Worm (Caenorhabditis elegans) whole organism, young adult: ENCODE results near the gene cyn-17.

ENCODE experiments used
- B0261.1 ChIP-seq: sonication (generic microtip); optimal IDR thresholded peaks from 2 replicates; lab custom pipeline; 2016; ENCODE audit warnings: mild to moderate bottlenecking, missing genetic modification characterization, moderate library complexity, missing compliant biosample characterization
- ceh-100 ChIP-seq: fragments of 200-800 bp; sonication (Bioruptor generic); IDR thresholded peaks from 2 replicates; pipeline ENCODE4 v1.3.6; 2022; ENCODE audit warnings: missing genetic modification reagents, missing genetic modification characterization, missing compliant biosample characterization
- ets-4 ChIP-seq: fragments of 200-800 bp; sonication (Bioruptor generic); optimal IDR thresholded peaks from 2 replicates; lab custom pipeline; 2018; ENCODE audit warnings: mild to moderate bottlenecking, missing genetic modification characterization, missing compliant biosample characterization
- hrde-1 ChIP-seq: sonication (generic microtip); optimal IDR thresholded peaks from 2 replicates; lab custom pipeline; 2016; ENCODE audit warnings: missing genetic modification characterization, mild to moderate bottlenecking, missing compliant biosample characterization, moderate library complexity, missing genotype, missing genetic modification reagents, borderline replicate concordance
- lsy-27 ChIP-seq: sonication (generic microtip); optimal IDR thresholded peaks from 2 replicates; lab custom pipeline; 2017; ENCODE audit warnings: missing genetic modification characterization, mild to moderate bottlenecking, missing compliant biosample characterization, antibody characterized with exemption, missing genotype, borderline replicate concordance; ENCODE audit not compliant: insufficient read depth
- nfyb-1 ChIP-seq: fragments of 200-800 bp; sonication (Bioruptor generic); IDR thresholded peaks from 2 replicates; pipeline ENCODE4 v1.3.6; 2022; ENCODE audit warnings: missing genetic modification reagents, missing genetic modification characterization, missing compliant biosample characterization
- nhr-90 ChIP-seq: sonication (generic microtip); optimal IDR thresholded peaks from 2 replicates; lab custom pipeline; 2016; ENCODE audit warnings: missing genotype, mild to moderate bottlenecking, missing genetic modification characterization, missing compliant biosample characterization
- pbrm-1 ChIP-seq: fragments of 200-800 bp; sonication (Bioruptor generic); IDR thresholded peaks from 2 replicates; pipeline ENCODE4 v1.3.6; 2022; ENCODE audit warnings: missing genetic modification reagents, missing genetic modification characterization, missing compliant biosample characterization
- pha-4 ChIP-seq: fragments of 150-350 bp; sonication (generic microtip); optimal IDR thresholded peaks from 2 replicates; lab custom pipeline; 2014; ENCODE audit warnings: missing biosample characterization, missing genetic modification reagents, missing genetic modification characterization
- rec-8 ChIP-seq, 2 experiments: sonication (generic microtip); optimal IDR thresholded peaks; 2 replicates each; lab custom pipeline; 2016; ENCODE audit warnings: mild to moderate bottlenecking in 2 of 2, missing genetic modification characterization in 2 of 2, missing genetic modification reagents in 2 of 2, missing genotype in 2 of 2, missing biosample characterization in 1 of 2, missing compliant biosample characterization in 1 of 2, moderate library complexity in 1 of 2
- unc-62 ChIP-seq: fragments of 150-350 bp; optimal IDR thresholded peaks from 2 replicates; lab custom pipeline; 2014; ENCODE audit warnings: missing biosample characterization, missing genetic modification reagents, missing genetic modification characterization

ce11 chrV:5838576-5839366 is 39.3 kb downstream of the cyn-17 start, which contains the start of gene F26F12.2:
- TF ChIP-seq pbrm-1 (GFP tag; lab: Robert Waterston, UW): no peak
- no peak for TF ChIP-seq rec-8 (tag; optimal IDR thresholded peaks at IDR 0.05; lab: Kevin White, UChicago)
- TF ChIP-seq ets-4 (GFP tag; lab: Kevin White, UChicago): no peak
- no peak; the same call in 1 of the 2 replicates for TF ChIP-seq nfyb-1 (GFP tag; lab: Robert Waterston, UW)
- TF ChIP-seq hrde-1 (tag; lab: Kevin White, UChicago): no peak
- TF ChIP-seq B0261.1 (tag; lab: Kevin White, UChicago): no peak
- no peak for TF ChIP-seq unc-62 (GFP tag; lab: Kevin White, UChicago)
- no peak for TF ChIP-seq ceh-100 (GFP tag; lab: Robert Waterston, UW)
- no peak for TF ChIP-seq pha-4 (tag; lab: Kevin White, UChicago)
- no peak for TF ChIP-seq lsy-27 (tag; lab: Kevin White, UChicago)
- TF ChIP-seq nhr-90 (tag; lab: Kevin White, UChicago): no peak
